Worm (Caenorhabditis elegans): ENCODE results near the gene C49H3.4.
"Not testable (repeated sequence)": the region's sequence is repeated elsewhere in the genome, so short reads cannot be mapped to it uniquely, and the experiment has no call there.

ce11 chrIV:7948290-7948689 lies 33.2 kb downstream of the C49H3.4 start, which contains the start of gene mcm-3AP:
- not testable (repeated sequence) for TF ChIP-seq dao-5, him-1, W03F9.2 (tag; optimal IDR thresholded peaks at IDR 0.05)
